Worm (Caenorhabditis elegans) whole organism, L4 larva: ENCODE data around the gene spp-14.

Experiments
- D1046.2 ChIP-seq: fragments of 200-800 bp; sonication (Bioruptor generic); IDR thresholded peaks from 2 replicates; pipeline ENCODE4 v1.3.6; 2022; ENCODE audit warnings: missing genetic modification characterization, missing compliant biosample characterization
- F26F4.8 ChIP-seq: fragments of 200-800 bp; sonication (Bioruptor generic); conservative IDR thresholded peaks from 2 replicates; pipeline ENCODE4 v1.3.6; 2022; ENCODE audit warnings: missing genetic modification characterization, missing compliant biosample characterization
- F37D6.2 ChIP-seq: sonication (generic microtip); optimal IDR thresholded peaks from 2 replicates; lab custom pipeline; 2016; ENCODE audit warnings: mild to moderate bottlenecking, missing genetic modification characterization, missing compliant biosample characterization
- T20F7.1 ChIP-seq: fragments of 200-800 bp; sonication (Bioruptor generic); optimal IDR thresholded peaks from 2 replicates; lab custom pipeline; 2018; ENCODE audit warnings: mild to moderate bottlenecking, missing genetic modification characterization, missing compliant biosample characterization
- Y105C5A.15 ChIP-seq: fragments of 200-800 bp; sonication (Bioruptor generic); IDR thresholded peaks from 2 replicates; pipeline ENCODE4 v1.3.6; 2022; ENCODE audit warnings: missing genetic modification characterization, missing compliant biosample characterization
- aly-2 ChIP-seq: sonication (generic microtip); optimal IDR thresholded peaks from 2 replicates; lab custom pipeline; 2018; ENCODE audit warnings: missing biosample characterization, missing genetic modification characterization
- attf-4 ChIP-seq: sonication (generic microtip); optimal IDR thresholded peaks from 3 replicates; lab custom pipeline; 2017; ENCODE audit warnings: missing biosample characterization, missing genetic modification characterization
- ceh-28 ChIP-seq: fragments of 150-350 bp; optimal IDR thresholded peaks from 2 replicates; lab custom pipeline; 2014; ENCODE audit warnings: missing biosample characterization, missing genetic modification reagents, missing genetic modification characterization
- cey-2 ChIP-seq: sonication (generic microtip); optimal IDR thresholded peaks from 3 replicates; lab custom pipeline; 2017; ENCODE audit warnings: missing genetic modification characterization, mild to moderate bottlenecking, missing compliant biosample characterization, antibody characterized with exemption, borderline replicate concordance; ENCODE audit not compliant: insufficient read depth
- ctbp-1 ChIP-seq: fragments of 200-800 bp; sonication (Bioruptor generic); IDR thresholded peaks from 2 replicates; pipeline ENCODE4 v1.3.6; 2022; ENCODE audit warnings: missing genetic modification reagents, missing genetic modification characterization, missing compliant biosample characterization
- daf-12 ChIP-seq: fragments of 150-350 bp; optimal IDR thresholded peaks from 2 replicates; lab custom pipeline; 2014; ENCODE audit warnings: missing biosample characterization, missing genetic modification reagents, missing genetic modification characterization
- daf-16 ChIP-seq, 3 experiments: sonication (generic microtip); optimal IDR thresholded peaks; 2 replicates each; lab custom pipeline; 2016 to 2017; ENCODE audit warnings: missing genetic modification characterization in 3 of 3, missing genetic modification reagents in 3 of 3, mild to moderate bottlenecking in 2 of 3, missing compliant biosample characterization in 2 of 3, missing biosample characterization in 1 of 3, moderate library complexity in 1 of 3
- daf-8 ChIP-seq: fragments of 200-800 bp; sonication (Bioruptor generic); IDR thresholded peaks from 2 replicates; pipeline ENCODE4 v1.3.6; 2022; ENCODE audit warnings: missing genetic modification characterization, missing compliant biosample characterization
- fkh-10 ChIP-seq: fragments of 150-350 bp; optimal IDR thresholded peaks from 2 replicates; lab custom pipeline; 2014; ENCODE audit warnings: missing biosample characterization, missing genetic modification reagents, missing genetic modification characterization
- hlh-11 ChIP-seq: fragments of 200-800 bp; sonication (Bioruptor generic); optimal IDR thresholded peaks from 2 replicates; lab custom pipeline; 2018; ENCODE audit warnings: mild to moderate bottlenecking, missing genetic modification characterization, missing compliant biosample characterization
- hlh-30 ChIP-seq: sonication (generic microtip); optimal IDR thresholded peaks from 2 replicates; lab custom pipeline; 2017; ENCODE audit warnings: antibody characterized with exemption, mild to moderate bottlenecking, missing genetic modification characterization, missing compliant biosample characterization; ENCODE audit not compliant: insufficient read depth
- hmg-1.1 ChIP-seq: fragments of 200-800 bp; sonication (Bioruptor generic); IDR thresholded peaks from 2 replicates; pipeline ENCODE4 v1.3.6; 2022; ENCODE audit warnings: missing genetic modification reagents, missing genetic modification characterization, missing compliant biosample characterization
- lin-13 ChIP-seq: fragments of 150-350 bp; optimal IDR thresholded peaks from 2 replicates; lab custom pipeline; 2014; ENCODE audit warnings: missing biosample characterization, missing genetic modification reagents, missing genetic modification characterization
- lin-39 ChIP-seq: fragments of 150-350 bp; optimal IDR thresholded peaks from 2 replicates; lab custom pipeline; 2014; ENCODE audit warnings: missing biosample characterization, missing genetic modification reagents, missing genetic modification characterization
- lir-3 ChIP-seq: sonication (generic microtip); optimal IDR thresholded peaks from 2 replicates; lab custom pipeline; 2016; ENCODE audit warnings: mild to moderate bottlenecking, missing genetic modification characterization, missing compliant biosample characterization
- lsy-2 ChIP-seq, 2 experiments: fragments of 150-350 bp in 1 of 2; sonication (generic microtip) in 1 of 2; optimal IDR thresholded peaks; 2 replicates each; lab custom pipeline; 2014 to 2017; ENCODE audit warnings: missing biosample characterization in 2 of 2, missing genetic modification characterization in 2 of 2
- madf-5 ChIP-seq, 2 experiments: fragments of 200-800 bp; sonication (Bioruptor generic); IDR thresholded peaks; 2 replicates each; pipeline ENCODE4 v1.3.6; 2022; ENCODE audit warnings: missing compliant biosample characterization in 2 of 2, missing genetic modification characterization in 2 of 2
- madf-9 ChIP-seq: fragments of 200-800 bp; sonication (Bioruptor generic); conservative IDR thresholded peaks from 2 replicates; pipeline ENCODE4 v1.3.6; 2022; ENCODE audit warnings: missing genetic modification reagents, missing genetic modification characterization, missing compliant biosample characterization
- mdl-1 ChIP-seq, 2 experiments: fragments of 150-350 bp in 1 of 2; sonication (generic microtip) in 1 of 2; optimal IDR thresholded peaks; 2 replicates each; lab custom pipeline; 2014 to 2017; ENCODE audit warnings: missing biosample characterization in 2 of 2, missing genetic modification characterization in 2 of 2
- mep-1 ChIP-seq: fragments of 150-350 bp; sonication (generic microtip); optimal IDR thresholded peaks from 3 replicates; lab custom pipeline; 2014; ENCODE audit warnings: missing biosample characterization, missing genetic modification characterization
- mes-2 ChIP-seq: sonication (generic microtip); optimal IDR thresholded peaks from 2 replicates; lab custom pipeline; 2016; ENCODE audit warnings: missing genotype, mild to moderate bottlenecking, missing genetic modification characterization, missing compliant biosample characterization; ENCODE audit not compliant: poor library complexity, severe bottlenecking
- nhr-10 ChIP-seq: fragments of 150-350 bp; optimal IDR thresholded peaks from 2 replicates; lab custom pipeline; 2014; ENCODE audit warnings: missing biosample characterization, missing genetic modification characterization
- nhr-42 ChIP-seq: fragments of 200-800 bp; sonication (Bioruptor generic); IDR thresholded peaks from 2 replicates; pipeline ENCODE4 v1.3.6; 2022; ENCODE audit warnings: missing genetic modification characterization, missing compliant biosample characterization
- nhr-48 ChIP-seq: sonication (generic microtip); optimal IDR thresholded peaks from 2 replicates; lab custom pipeline; 2016; ENCODE audit warnings: mild to moderate bottlenecking, missing genetic modification characterization, missing compliant biosample characterization
- snpc-4 ChIP-seq: fragments of 150-350 bp; optimal IDR thresholded peaks from 2 replicates; lab custom pipeline; 2014; ENCODE audit warnings: missing biosample characterization, missing genetic modification characterization
- spr-3 ChIP-seq: fragments of 200-800 bp; sonication (Bioruptor generic); optimal IDR thresholded peaks from 2 replicates; lab custom pipeline; 2018; ENCODE audit warnings: mild to moderate bottlenecking, missing genetic modification characterization, missing compliant biosample characterization
- tag-97 ChIP-seq: fragments of 200-800 bp; sonication (Bioruptor generic); IDR thresholded peaks from 2 replicates; pipeline ENCODE4 v1.3.6; 2022; ENCODE audit warnings: missing genetic modification characterization, missing compliant biosample characterization
- unc-62 ChIP-seq, 3 experiments: fragments of 150-350 bp in 1 of 3; sonication (generic microtip); optimal IDR thresholded peaks in 2 of 3; peaks in 1 of 3; 1 replicate in 1 of 3; 2 replicates in 2 of 3; lab custom pipeline; 2014 to 2017; ENCODE audit warnings: missing biosample characterization in 3 of 3, missing genetic modification characterization in 3 of 3, missing genetic modification reagents in 3 of 3, missing genotype in 1 of 3
- vab-7 ChIP-seq: fragments of 200-800 bp; sonication (Bioruptor generic); IDR thresholded peaks from 2 replicates; pipeline ENCODE4 v1.3.6; 2022; ENCODE audit warnings: missing genetic modification reagents, missing genetic modification characterization, missing compliant biosample characterization
- zip-11 ChIP-seq: fragments of 200-800 bp; sonication (Bioruptor generic); IDR thresholded peaks from 2 replicates; pipeline ENCODE4 v1.3.6; 2022; ENCODE audit warnings: missing genetic modification characterization, missing compliant biosample characterization

Gene spp-14

DNA sequence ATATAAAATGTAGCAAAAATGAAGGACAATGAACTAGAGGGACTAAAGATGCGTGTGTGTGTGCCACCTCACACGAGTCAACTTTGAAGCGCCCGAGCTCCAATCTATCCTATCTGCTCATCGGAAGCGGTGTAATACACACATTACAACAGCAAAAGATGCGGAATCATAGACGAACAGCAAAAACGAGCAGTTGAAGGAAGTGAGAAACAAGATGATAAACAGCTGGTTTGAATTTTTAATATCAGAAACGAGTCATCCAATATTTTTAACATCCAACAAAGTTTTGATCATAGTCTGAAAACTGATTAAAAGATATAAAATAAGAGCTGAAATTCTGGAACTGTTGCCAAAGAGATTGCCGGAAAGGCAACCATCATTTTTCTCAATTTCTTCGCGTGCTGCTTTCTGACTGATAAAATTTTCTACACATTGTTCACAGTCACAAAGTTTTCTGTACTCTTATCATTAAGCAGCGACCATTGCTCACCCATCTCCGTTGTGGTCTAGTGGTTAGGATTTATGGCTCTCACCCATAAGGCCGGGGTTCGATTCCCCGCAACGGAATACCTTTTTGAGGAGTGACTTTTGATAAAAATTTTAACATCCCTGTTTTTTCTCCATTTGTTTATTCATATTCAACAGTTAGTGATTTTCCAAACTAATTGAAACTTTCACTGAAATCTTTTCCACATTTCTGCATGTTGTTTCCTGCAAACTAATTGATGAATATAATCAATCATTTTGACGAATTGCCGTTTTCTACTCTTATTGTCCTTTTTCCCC, 45.0 kb upstream of the spp-14 start, which contains the start of gene stn-2 (continued):
- TF ChIP-seq cey-2 (tag; lab: Kevin White, UChicago): no peak
- peak; percentile 8 for TF ChIP-seq nhr-48 (tag; lab: Kevin White, UChicago)
- TF ChIP-seq lsy-2 (tag; optimal IDR thresholded peaks at IDR 0.05; lab: Kevin White, UChicago): peak in 1 of 2 experiments; percentile 8
- peak in 1 of 2 experiments; percentile 48 for TF ChIP-seq daf-16 (GFP tag; optimal IDR thresholded peaks at IDR 0.05; lab: Kevin White, UChicago)
- TF ChIP-seq daf-16 (tag; optimal IDR thresholded peaks at IDR 0.05; lab: Kevin White, UChicago): no peak
- TF ChIP-seq T20F7.1 (GFP tag; lab: Kevin White, UChicago): peak; percentile 44
- 0 out of 2 replicates have a peak, but pooled peaks have one; percentile 6 for TF ChIP-seq F26F4.8 (GFP tag; lab: Robert Waterston, UW)
- TF ChIP-seq ceh-28: no peak
- peak; percentile 55; the same call in 1 of the 2 replicates for TF ChIP-seq ctbp-1
- peak; percentile 52; the same call in 1 of the 2 replicates for TF ChIP-seq madf-9 (GFP tag; lab: Robert Waterston, UW)
- 0 out of 2 replicates have a peak, but pooled peaks have one; percentile 63 for TF ChIP-seq Y105C5A.15 (GFP tag; lab: Robert Waterston, UW)

DNA sequence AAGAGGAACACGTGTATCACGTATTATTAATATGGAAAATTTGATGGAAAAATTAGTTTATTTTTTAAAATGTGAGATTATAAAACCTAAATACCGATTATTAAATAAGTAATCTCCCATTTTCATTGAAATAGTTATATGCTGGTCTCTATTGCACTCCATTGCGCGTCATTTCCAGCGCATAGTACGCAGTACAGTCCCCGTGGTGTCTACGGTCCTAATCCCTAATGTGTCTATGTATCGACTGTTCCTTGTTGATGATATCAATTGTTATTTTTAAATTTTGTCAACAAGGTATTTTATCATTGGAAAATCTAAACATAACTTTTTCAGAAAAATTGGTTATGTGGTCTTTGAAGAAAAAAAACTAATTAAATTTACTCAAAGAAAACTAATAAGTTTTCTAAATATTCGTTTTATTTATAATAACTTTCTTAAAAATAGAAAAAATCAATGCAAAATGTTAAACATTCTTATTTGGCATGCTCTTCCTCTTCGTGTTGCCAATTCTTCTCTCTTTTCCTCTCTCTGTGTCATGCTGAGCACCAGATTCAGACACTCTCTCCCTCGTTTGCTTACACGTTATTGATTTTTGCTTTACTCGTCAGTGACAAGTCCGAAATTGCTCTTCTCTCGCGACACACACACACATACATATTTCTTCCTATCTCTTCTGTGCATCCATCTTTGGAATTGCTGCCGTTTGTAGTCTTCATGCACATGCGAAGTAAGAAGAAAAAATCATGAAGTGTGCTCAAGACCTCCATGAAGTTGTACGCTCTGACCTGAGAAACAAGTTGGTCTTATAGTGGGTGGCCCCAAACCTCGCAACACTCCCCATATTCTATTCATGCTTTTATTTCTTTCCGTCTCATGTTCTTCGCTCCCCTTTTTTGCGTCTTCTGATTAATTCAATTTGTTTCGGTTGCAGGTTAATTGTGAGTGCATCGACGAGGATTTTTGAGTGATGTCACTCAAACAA, 43.5 kb upstream of the spp-14 start, which contains the start of gene unc-18:
Gene unc-18 (plus strand): TSS at position 932 of the 982 bp plus-strand sequence.
- TF ChIP-seq daf-16 (GFP tag; optimal IDR thresholded peaks at IDR 0.05; lab: Kevin White, UChicago) (no peak), daf-16 (tag; optimal IDR thresholded peaks at IDR 0.05; lab: Kevin White, UChicago) (peak; percentile 82), mep-1 (tag; lab: Kevin White, UChicago) (peak; percentile 58), ctbp-1 (0 out of 2 replicates have a peak, but pooled peaks have one; percentile 42), aly-2 (no peak), hlh-11 (tag; lab: Kevin White, UChicago) (peak; percentile 3), lin-39 (tag; lab: Kevin White, UChicago) (peak; percentile 50), D1046.2 (GFP tag; lab: Robert Waterston, UW) (no peak), tag-97 (GFP tag; lab: Robert Waterston, UW) (no peak), ceh-28 (peak; percentile 76), hlh-30 (peak; percentile 65), mdl-1 (tag; optimal IDR thresholded peaks at IDR 0.05; lab: Kevin White, UChicago) (peak in 1 of 2 experiments; percentile 12), unc-62 (GFP tag; optimal IDR thresholded peaks at IDR 0.05 in 1 of 2; lab: Kevin White, UChicago) (peak in 1 of 2 experiments; percentile 99), unc-62 (tag; optimal IDR thresholded peaks at IDR 0.05; lab: Kevin White, UChicago) (no peak), fkh-10 (GFP tag; lab: Kevin White, UChicago) (peak; percentile 91), snpc-4 (tag; lab: Kevin White, UChicago) (no peak), F37D6.2 (tag; lab: Kevin White, UChicago) (peak; percentile 54), hmg-1.1 (peak; percentile 23; the same call in 1 of the 2 replicates), mes-2 (tag; lab: Kevin White, UChicago) (peak; percentile 57), lin-13 (GFP tag; lab: Kevin White, UChicago) (no peak), lsy-2 (tag; optimal IDR thresholded peaks at IDR 0.05; lab: Kevin White, UChicago) (peak in 1 of 2 experiments; percentile 34)

ce11 chrX:7689119-7689518, 36.7 kb upstream of the spp-14 start, which contains the start of gene clik-2:
Gene clik-2, minus strand, starts transcription at chrX:7689219.
- no peak for TF ChIP-seq spr-3 (GFP tag; lab: Kevin White, UChicago)
- no peak for TF ChIP-seq nhr-10 (tag; lab: Kevin White, UChicago)
- TF ChIP-seq zip-11 (GFP tag; lab: Robert Waterston, UW): no peak
- no peak for TF ChIP-seq daf-8 (GFP tag; lab: Robert Waterston, UW)
- TF ChIP-seq vab-7: no peak
- no peak for TF ChIP-seq nhr-42
- no peak for TF ChIP-seq daf-12 (tag; lab: Kevin White, UChicago)
- TF ChIP-seq attf-4 (tag; lab: Kevin White, UChicago): no peak
- TF ChIP-seq madf-5 (GFP tag; IDR thresholded peaks at IDR 0.05; lab: Robert Waterston, UW): no peak
- no peak for TF ChIP-seq nhr-48 (tag; lab: Kevin White, UChicago)
- TF ChIP-seq lir-3 (tag; lab: Kevin White, UChicago): no peak
- TF ChIP-seq, all 104 proteins: peak for 0
